Fruit fly (Drosophila melanogaster): ENCODE data around the gene Ssb-c31a.

Ssb-c31a gene

dm6 chr2L:8195722-8196323 lies 15.3 kb upstream of the Ssb-c31a start:
- TF ChIP-seq psq (optimal IDR thresholded peaks at IDR 0.05) = no peak
- TF ChIP-seq Myc (optimal IDR thresholded peaks at IDR 0.05) = no peak
- TF ChIP-seq ttk (optimal IDR thresholded peaks at IDR 0.05) = no peak
- no peak for TF ChIP-seq insv (optimal IDR thresholded peaks at IDR 0.05)
- no peak for TF ChIP-seq h (optimal IDR thresholded peaks at IDR 0.05)
- TF ChIP-seq Sin3A (optimal IDR thresholded peaks at IDR 0.05) = no peak

dm6 chr2L:8196757-8197530 lies 14.2 kb upstream of the Ssb-c31a start, which contains the start of the genes CG8475 and CG8460:
Gene CG8475, minus strand, starts transcription at chr2L:8196918.
Gene CG8460, plus strand, starts transcription at chr2L:8197193.
- TF ChIP-seq insv (optimal IDR thresholded peaks at IDR 0.05) (no peak), Sin3A (optimal IDR thresholded peaks at IDR 0.05) (no peak), h (optimal IDR thresholded peaks at IDR 0.05) (no peak), ttk (optimal IDR thresholded peaks at IDR 0.05) (no peak), Myc (optimal IDR thresholded peaks at IDR 0.05) (no peak), psq (optimal IDR thresholded peaks at IDR 0.05) (no peak)

- no peak for TF ChIP-seq psq (optimal IDR thresholded peaks at IDR 0.05)
- no peak for TF ChIP-seq ttk (optimal IDR thresholded peaks at IDR 0.05)
- TF ChIP-seq Myc (optimal IDR thresholded peaks at IDR 0.05) = no peak
- no peak for TF ChIP-seq Sin3A (optimal IDR thresholded peaks at IDR 0.05)
- TF ChIP-seq insv (optimal IDR thresholded peaks at IDR 0.05) = no peak
- no peak for TF ChIP-seq h (optimal IDR thresholded peaks at IDR 0.05)
Measured at dm6 chr2L:8198757-8199156, 12.4 kb upstream of the Ssb-c31a start, which contains the start of gene PGAP5. Gene PGAP5, plus strand, starts transcription at chr2L:8198882.

- TF ChIP-seq Myc (optimal IDR thresholded peaks at IDR 0.05) = no peak
- no peak for TF ChIP-seq insv (optimal IDR thresholded peaks at IDR 0.05)
- no peak for TF ChIP-seq h (optimal IDR thresholded peaks at IDR 0.05)
- TF ChIP-seq psq (optimal IDR thresholded peaks at IDR 0.05) = no peak
- TF ChIP-seq ttk (optimal IDR thresholded peaks at IDR 0.05) = no peak
- TF ChIP-seq Sin3A (optimal IDR thresholded peaks at IDR 0.05) = no peak
Measured at dm6 chr2L:8202569-8202968, 8.6 kb upstream of the Ssb-c31a start.

- no peak for TF ChIP-seq insv (optimal IDR thresholded peaks at IDR 0.05)
- no peak for TF ChIP-seq h (optimal IDR thresholded peaks at IDR 0.05)
- TF ChIP-seq psq (optimal IDR thresholded peaks at IDR 0.05) = no peak
- no peak for TF ChIP-seq Sin3A (optimal IDR thresholded peaks at IDR 0.05)
- no peak for TF ChIP-seq ttk (optimal IDR thresholded peaks at IDR 0.05)
- no peak for TF ChIP-seq Myc (optimal IDR thresholded peaks at IDR 0.05)
Measured at dm6 chr2L:8203748-8204147, 7.4 kb upstream of the Ssb-c31a start.

- no peak for TF ChIP-seq Myc (optimal IDR thresholded peaks at IDR 0.05)
- no peak for TF ChIP-seq h (optimal IDR thresholded peaks at IDR 0.05)
- no peak for TF ChIP-seq Sin3A (optimal IDR thresholded peaks at IDR 0.05)
- no peak for TF ChIP-seq insv (optimal IDR thresholded peaks at IDR 0.05)
- no peak for TF ChIP-seq ttk (optimal IDR thresholded peaks at IDR 0.05)
- no peak for TF ChIP-seq psq (optimal IDR thresholded peaks at IDR 0.05)
Measured at dm6 chr2L:8204366-8204765, 6.8 kb upstream of the Ssb-c31a start.

- TF ChIP-seq ttk (optimal IDR thresholded peaks at IDR 0.05) (no peak), Myc (optimal IDR thresholded peaks at IDR 0.05) (no peak), insv (optimal IDR thresholded peaks at IDR 0.05) (no peak), psq (optimal IDR thresholded peaks at IDR 0.05) (no peak), Sin3A (optimal IDR thresholded peaks at IDR 0.05) (no peak), h (optimal IDR thresholded peaks at IDR 0.05) (no peak)
Measured at dm6 chr2L:8204996-8205567, 6.1 kb upstream of the Ssb-c31a start, which contains the start of gene SLC5A11. Gene SLC5A11, minus strand, starts transcription at chr2L:8205132.

- no peak for TF ChIP-seq insv (optimal IDR thresholded peaks at IDR 0.05)
- TF ChIP-seq Sin3A (optimal IDR thresholded peaks at IDR 0.05) = no peak
- TF ChIP-seq Myc (optimal IDR thresholded peaks at IDR 0.05) = no peak
- no peak for TF ChIP-seq psq (optimal IDR thresholded peaks at IDR 0.05)
- no peak for TF ChIP-seq h (optimal IDR thresholded peaks at IDR 0.05)
- TF ChIP-seq ttk (optimal IDR thresholded peaks at IDR 0.05) = no peak
Measured at dm6 chr2L:8205871-8206270, 5.3 kb upstream of the Ssb-c31a start, which contains the start of gene CG8419. Gene CG8419, plus strand, starts transcription at chr2L:8206171.

- no peak for TF ChIP-seq psq (optimal IDR thresholded peaks at IDR 0.05)
- no peak for TF ChIP-seq Sin3A (optimal IDR thresholded peaks at IDR 0.05)
- no peak for TF ChIP-seq ttk (optimal IDR thresholded peaks at IDR 0.05)
- TF ChIP-seq h (optimal IDR thresholded peaks at IDR 0.05) = no peak
- no peak for TF ChIP-seq insv (optimal IDR thresholded peaks at IDR 0.05)
- TF ChIP-seq Myc (optimal IDR thresholded peaks at IDR 0.05) = no peak
Measured at dm6 chr2L:8209362-8209761, 1.8 kb upstream of the Ssb-c31a start.

- TF ChIP-seq h (optimal IDR thresholded peaks at IDR 0.05) (no peak), Sin3A (optimal IDR thresholded peaks at IDR 0.05) (no peak), Myc (optimal IDR thresholded peaks at IDR 0.05) (no peak), psq (optimal IDR thresholded peaks at IDR 0.05) (no peak), insv (optimal IDR thresholded peaks at IDR 0.05) (no peak), ttk (optimal IDR thresholded peaks at IDR 0.05) (no peak)
Measured at dm6 chr2L:8210468-8210867, 679 bp upstream of the Ssb-c31a start.

dm6 chr2L:8212666-8213270 lies 1.6 kb downstream of the Ssb-c31a start, which contains the start of the genes CG8372 and CG8360:
Gene CG8372, minus strand, starts transcription at chr2L:8212902.
Gene CG8360, plus strand, starts transcription at chr2L:8212959.
- no peak for TF ChIP-seq h (optimal IDR thresholded peaks at IDR 0.05)
- no peak for TF ChIP-seq insv (optimal IDR thresholded peaks at IDR 0.05)
- no peak for TF ChIP-seq ttk (optimal IDR thresholded peaks at IDR 0.05)
- TF ChIP-seq psq (optimal IDR thresholded peaks at IDR 0.05) = no peak
- TF ChIP-seq Myc (optimal IDR thresholded peaks at IDR 0.05) = no peak
